Fruit fly (Drosophila melanogaster): ENCODE data around the gene TAF1B.

TAF1B gene

DNA sequence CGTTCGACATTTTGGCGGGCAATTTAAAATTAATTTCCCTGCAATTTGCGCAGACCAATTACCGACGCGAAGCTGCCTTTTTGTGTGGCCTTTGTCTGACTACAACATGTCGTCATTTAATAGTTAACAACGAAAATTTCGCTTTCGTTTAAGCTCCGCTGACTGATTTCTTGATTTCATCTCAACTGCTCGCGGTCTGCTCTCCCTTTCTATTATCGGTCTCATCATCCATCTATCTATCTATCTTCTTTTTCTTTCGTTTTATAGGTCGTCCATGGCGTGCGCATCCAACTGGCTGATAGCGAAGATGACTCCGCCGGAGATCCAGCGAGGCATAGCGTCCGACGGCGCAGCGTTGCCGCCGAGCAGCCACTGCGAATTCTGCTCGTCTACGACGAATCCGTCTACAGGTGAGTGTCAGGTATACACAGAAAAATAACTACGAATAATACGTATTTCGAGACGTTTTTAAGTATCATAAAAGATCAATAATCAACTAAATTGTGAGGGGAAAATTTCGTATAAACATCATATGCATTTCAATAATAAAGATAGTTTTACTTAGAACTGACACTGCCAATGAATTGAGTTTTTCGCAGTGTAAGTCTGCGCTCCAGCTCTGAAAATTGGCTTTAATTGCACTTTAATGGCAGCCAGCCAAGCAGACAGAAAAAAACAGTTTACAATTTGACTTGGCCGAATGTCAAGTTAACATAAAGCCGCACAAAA, 10.1 kb upstream of the TAF1B start (continued):
- TF ChIP-seq btn (GFP tag; optimal IDR thresholded peaks at IDR 0.05) (no peak), CG14667 (GFP tag; IDR thresholded peaks at IDR 0.05) (peak; percentile 49; the same call in 1 of the 2 replicates), YL-1 (GFP tag; optimal IDR thresholded peaks at IDR 0.05) (no peak), D19A (tag; optimal IDR thresholded peaks at IDR 0.05) (no peak), CG12299 (tag; optimal IDR thresholded peaks at IDR 0.05) (no peak), crol (GFP tag; IDR thresholded peaks at IDR 0.05) (no peak), grn (GFP tag; optimal IDR thresholded peaks at IDR 0.05) (peak; percentile 23), nerfin-2 (GFP tag; IDR thresholded peaks at IDR 0.05; ENCODE audit: partially characterized antibody) (no peak), Blimp-1 (GFP tag; optimal IDR thresholded peaks at IDR 0.05) (peak; percentile 90), CG1647 (GFP tag; optimal IDR thresholded peaks at IDR 0.05) (no peak), Dip2 (GFP tag; IDR thresholded peaks at IDR 0.05) (no peak), Hr78 (GFP tag; optimal IDR thresholded peaks at IDR 0.05) (no peak), GATAe (GFP tag; conservative IDR thresholded peaks at IDR 0.05) (no peak), CG2202 (tag; optimal IDR thresholded peaks at IDR 0.05) (no peak), tgo (GFP tag; IDR thresholded peaks at IDR 0.05) (peak; percentile 38; the same call in 2 of the 3 replicates), sens-2 (GFP tag; IDR thresholded peaks at IDR 0.05) (0 out of 2 replicates have a peak, but pooled peaks have one; percentile 31), CG10147 (GFP tag; optimal IDR thresholded peaks at IDR 0.05) (no peak), CG1603 (tag; optimal IDR thresholded peaks at IDR 0.05) (peak; percentile 65), ato (GFP tag; IDR thresholded peaks at IDR 0.05; ENCODE audit: partially characterized antibody) (no peak), CG15514 (GFP tag; optimal IDR thresholded peaks at IDR 0.05) (peak; percentile 17), CG4404 (GFP tag; IDR thresholded peaks at IDR 0.05) (no peak), CG12391 (tag; optimal IDR thresholded peaks at IDR 0.05) (peak; percentile 41), CG4360 (GFP tag; IDR thresholded peaks at IDR 0.05) (no peak), CG18599 (GFP tag; optimal IDR thresholded peaks at IDR 0.05) (no peak), CG7839 (tag; optimal IDR thresholded peaks at IDR 0.05) (no peak), prd (optimal IDR thresholded peaks at IDR 0.05) (no peak), prd (GFP tag; IDR thresholded peaks at IDR 0.05) (peak; percentile 67), CHES-1-like (GFP tag; optimal IDR thresholded peaks at IDR 0.05) (no peak), CG12942 (GFP tag; optimal IDR thresholded peaks at IDR 0.05) (no peak), CG30431 (GFP tag; optimal IDR thresholded peaks at IDR 0.05) (no peak), CG10366 (GFP tag; IDR thresholded peaks at IDR 0.05) (peak; percentile 60; the same call in 1 of the 2 replicates), twi (tag; optimal IDR thresholded peaks at IDR 0.05) (no peak), sr (GFP tag; IDR thresholded peaks at IDR 0.05) (no peak), CG3995 (GFP tag; optimal IDR thresholded peaks at IDR 0.05) (no peak), croc (GFP tag; conservative IDR thresholded peaks at IDR 0.05) (no peak), Sox102F (GFP tag; optimal IDR thresholded peaks at IDR 0.05) (peak; percentile 58), gfzf (GFP tag; optimal IDR thresholded peaks at IDR 0.05) (no peak), seq (GFP tag; IDR thresholded peaks at IDR 0.05) (peak; percentile 19; the same call in 1 of the 2 replicates), salm (tag; optimal IDR thresholded peaks at IDR 0.05) (no peak), CG7963 (GFP tag; IDR thresholded peaks at IDR 0.05; ENCODE audit: partially characterized antibody) (no peak), CG18764 (GFP tag; optimal IDR thresholded peaks at IDR 0.05) (no peak), nom (GFP tag; optimal IDR thresholded peaks at IDR 0.05) (no peak), Pdp1 (GFP tag; optimal IDR thresholded peaks at IDR 0.05) (peak in 1 of 2 experiments; percentile 23), Sox100B (GFP tag; optimal IDR thresholded peaks at IDR 0.05) (peak; percentile 1), Ada2b (GFP tag; IDR thresholded peaks at IDR 0.05) (peak; percentile 34; the same call in 1 of the 2 replicates), CG11456 (GFP tag; IDR thresholded peaks at IDR 0.05) (no peak), Side (GFP tag; optimal IDR thresholded peaks at IDR 0.05) (no peak), CG1233 (GFP tag; optimal IDR thresholded peaks at IDR 0.05) (no peak), pfk (GFP tag; optimal IDR thresholded peaks at IDR 0.05) (no peak)
